Fruit fly (Drosophila melanogaster) whole organism, adult: ENCODE results near the gene tHMG2.

Source experiments
- CG11617 ChIP-seq: fragments of 200-800 bp; sonication (Bioruptor generic); optimal IDR thresholded peaks from 2 replicates; lab custom pipeline; 2017; ENCODE audit warnings: mild to moderate bottlenecking, missing biosample characterization, missing genetic modification reagents, missing genetic modification characterization
- CG12768 ChIP-seq: fragments of 200-800 bp; sonication (Bioruptor generic); optimal IDR thresholded peaks from 2 replicates; lab custom pipeline; 2017; ENCODE audit warnings: missing biosample characterization, missing genetic modification characterization, mild to moderate bottlenecking, moderate library complexity, missing genetic modification reagents
- CG14711 ChIP-seq: fragments of 200-800 bp; sonication (Bioruptor generic); optimal IDR thresholded peaks from 2 replicates; lab custom pipeline; 2018; ENCODE audit warnings: missing biosample characterization, mild to moderate bottlenecking, missing genetic modification characterization, moderate library complexity
- CG1620 ChIP-seq: fragments of 200-800 bp; sonication (Bioruptor generic); optimal IDR thresholded peaks from 2 replicates; lab custom pipeline; 2016; ENCODE audit warnings: missing biosample characterization, missing genetic modification characterization
- CG5204 ChIP-seq: fragments of 200-800 bp; sonication (Bioruptor generic); optimal IDR thresholded peaks from 2 replicates; lab custom pipeline; 2016; ENCODE audit warnings: missing biosample characterization, missing genetic modification characterization
- CG7101 ChIP-seq: fragments of 200-800 bp; sonication (Bioruptor generic); optimal IDR thresholded peaks from 2 replicates; lab custom pipeline; 2018; ENCODE audit warnings: missing biosample characterization, mild to moderate bottlenecking, missing genetic modification characterization, moderate library complexity
- Clk ChIP-seq: fragments of 200-800 bp; sonication (Bioruptor generic); optimal IDR thresholded peaks from 2 replicates; lab custom pipeline; 2017; ENCODE audit warnings: missing biosample characterization, missing genetic modification characterization
- Hr96 ChIP-seq: fragments of 200-800 bp; sonication (Bioruptor generic); optimal IDR thresholded peaks from 2 replicates; lab custom pipeline; 2016; ENCODE audit warnings: missing biosample characterization, missing genetic modification characterization
- bab1 ChIP-seq: fragments of 200-800 bp; sonication (Bioruptor generic); optimal IDR thresholded peaks from 3 replicates; lab custom pipeline; 2019; ENCODE audit warnings: missing biosample characterization, mild to moderate bottlenecking, missing genetic modification characterization, moderate library complexity
- cic ChIP-seq: fragments of 200-800 bp; sonication (Bioruptor generic); optimal IDR thresholded peaks from 2 replicates; lab custom pipeline; 2017; ENCODE audit warnings: missing biosample characterization, mild to moderate bottlenecking, missing genetic modification characterization, moderate library complexity
- kay ChIP-seq: fragments of 200-800 bp; sonication (Bioruptor generic); peaks from one replicate; lab custom pipeline; 2016; ENCODE audit warnings: missing biosample characterization, missing genetic modification characterization, borderline replicate concordance
- ovo ChIP-seq: fragments of 200-800 bp; sonication (Bioruptor generic); optimal IDR thresholded peaks from 2 replicates; lab custom pipeline; 2016; ENCODE audit warnings: missing biosample characterization, missing genetic modification characterization
- pad ChIP-seq: fragments of 200-800 bp; sonication (Bioruptor generic); optimal IDR thresholded peaks from 3 replicates; lab custom pipeline; 2017; ENCODE audit warnings: missing biosample characterization, missing genetic modification characterization, mild to moderate bottlenecking, moderate library complexity, missing genetic modification reagents
- tj ChIP-seq: fragments of 200-800 bp; sonication (Bioruptor generic); optimal IDR thresholded peaks from 3 replicates; lab custom pipeline; 2017; ENCODE audit warnings: missing biosample characterization, mild to moderate bottlenecking, missing genetic modification characterization, moderate library complexity

- TF ChIP-seq CG12768 (GFP tag; lab: Kevin White, UChicago) (no peak), kay (GFP tag; lab: Kevin White, UChicago) (no peak), ovo (no peak), CG7101 (tag; lab: Kevin White, UChicago) (no peak), tj (GFP tag; lab: Kevin White, UChicago) (no peak), cic (GFP tag; lab: Kevin White, UChicago) (no peak), Clk (GFP tag; lab: Kevin White, UChicago) (no peak), CG5204 (no peak), bab1 (GFP tag; lab: Kevin White, UChicago) (no peak), pad (no peak), CG1620 (no peak), Hr96 (GFP tag; lab: Kevin White, UChicago) (no peak), CG14711 (tag; lab: Kevin White, UChicago) (no peak), CG11617 (no peak)
Observed at dm6 chr3R:22525073-22525413, 32.3 kb downstream of the tHMG2 start.
